Fruit fly (Drosophila melanogaster) whole organism, embryonic: ENCODE measurements around the gene CG43850.
A peak's percentile ranks its signal among the peaks of the same experiment; 100 is the strongest.

Experiments
- Blimp-1 ChIP-seq: fragments of 200-800 bp; sonication (Bioruptor generic); optimal IDR thresholded peaks from 3 replicates; lab custom pipeline; 2018; ENCODE audit warnings: missing biosample characterization, missing genetic modification characterization, mild to moderate bottlenecking, moderate library complexity, missing genetic modification reagents
- CG10147 ChIP-seq: fragments of 200-800 bp; sonication (Bioruptor generic); optimal IDR thresholded peaks from 2 replicates; lab custom pipeline; 2019; ENCODE audit warnings: missing biosample characterization, mild to moderate bottlenecking, missing genetic modification characterization, moderate library complexity
- CG13894 ChIP-seq: fragments of 200-800 bp; sonication (Bioruptor generic); optimal IDR thresholded peaks from 3 replicates; lab custom pipeline; 2018; ENCODE audit warnings: missing biosample characterization, mild to moderate bottlenecking, missing genetic modification characterization, moderate library complexity
- CG14667 ChIP-seq: fragments of 200-800 bp; sonication (Bioruptor generic); IDR thresholded peaks from 2 replicates; pipeline ENCODE4 v1.3.6; 2022; ENCODE audit warnings: missing biosample characterization, missing genetic modification characterization
- CG16863 ChIP-seq: fragments of 200-800 bp; sonication (Bioruptor generic); optimal IDR thresholded peaks from 3 replicates; lab custom pipeline; 2016; ENCODE audit warnings: missing biosample characterization, missing genetic modification characterization
- CG17829 ChIP-seq: fragments of 200-800 bp; optimal IDR thresholded peaks from 2 replicates; lab custom pipeline; 2019; ENCODE audit warnings: missing biosample characterization, mild to moderate bottlenecking, missing genetic modification characterization, moderate library complexity
- CG2129 ChIP-seq: fragments of 200-800 bp; sonication (Bioruptor generic); IDR thresholded peaks from 2 replicates; pipeline ENCODE4 v1.3.6; 2022; ENCODE audit warnings: missing biosample characterization, missing genetic modification characterization; ENCODE audit not compliant: partially characterized antibody
- CG2875 ChIP-seq: fragments of 200-800 bp; sonication (Bioruptor generic); optimal IDR thresholded peaks from 2 replicates; lab custom pipeline; 2017; ENCODE audit warnings: missing biosample characterization, mild to moderate bottlenecking, missing genetic modification characterization, missing genetic modification reagents
- CG3065 ChIP-seq: fragments of 200-800 bp; sonication (Bioruptor generic); optimal IDR thresholded peaks from 2 replicates; lab custom pipeline; 2016; ENCODE audit warnings: missing biosample characterization, missing genetic modification characterization
- CG31441 ChIP-seq: fragments of 200-800 bp; sonication (Bioruptor generic); IDR thresholded peaks from 2 replicates; pipeline ENCODE4 v1.3.6; 2022; ENCODE audit warnings: missing biosample characterization, missing genetic modification characterization
- CG32772 ChIP-seq: fragments of 200-800 bp; sonication (Bioruptor generic); IDR thresholded peaks from 2 replicates; pipeline ENCODE4 v1.3.6; 2022; ENCODE audit warnings: missing biosample characterization, missing genetic modification characterization
- CG5953 ChIP-seq: fragments of 200-800 bp; sonication (Bioruptor generic); IDR thresholded peaks from 2 replicates; pipeline ENCODE4 v1.3.6; 2022; ENCODE audit warnings: missing biosample characterization, missing genetic modification characterization
- CG8388 ChIP-seq: fragments of 200-800 bp; sonication (Bioruptor generic); optimal IDR thresholded peaks from 2 replicates; lab custom pipeline; 2019; ENCODE audit warnings: missing biosample characterization, mild to moderate bottlenecking, missing genetic modification characterization, moderate library complexity
- CG8478 ChIP-seq: fragments of >200 bp; optimal IDR thresholded peaks from 2 replicates; lab custom pipeline; 2018
- CG9817 ChIP-seq: fragments of 200-800 bp; sonication (Bioruptor generic); optimal IDR thresholded peaks from 2 replicates; lab custom pipeline; 2018; ENCODE audit warnings: missing biosample characterization, mild to moderate bottlenecking, missing genetic modification characterization, moderate library complexity
- Doc2 ChIP-seq: fragments of 200-800 bp; sonication (Bioruptor generic); IDR thresholded peaks from 2 replicates; pipeline ENCODE4 v1.3.6; 2022; ENCODE audit warnings: missing biosample characterization, missing genetic modification characterization
- Dp ChIP-seq: fragments of 200-800 bp; sonication (Bioruptor generic); optimal IDR thresholded peaks from 2 replicates; lab custom pipeline; 2018; ENCODE audit warnings: missing biosample characterization, mild to moderate bottlenecking, missing genetic modification characterization, moderate library complexity
- Dref ChIP-seq: fragments of 200-800 bp; sonication (Bioruptor generic); IDR thresholded peaks from 2 replicates; pipeline ENCODE4 v1.3.6; 2022; ENCODE audit warnings: missing biosample characterization, missing genetic modification characterization
- Hand ChIP-seq: fragments of 200-800 bp; sonication (Bioruptor generic); optimal IDR thresholded peaks from 2 replicates; lab custom pipeline; 2017; ENCODE audit warnings: mild to moderate bottlenecking, missing biosample characterization, missing genetic modification reagents, missing genetic modification characterization
- Hsf ChIP-seq: fragments of 200-800 bp; sonication (Bioruptor generic); optimal IDR thresholded peaks from 3 replicates; lab custom pipeline; 2016; ENCODE audit warnings: missing biosample characterization, missing genetic modification characterization
- Meics ChIP-seq: fragments of 200-800 bp; sonication (Bioruptor generic); optimal IDR thresholded peaks from 2 replicates; lab custom pipeline; 2017; ENCODE audit warnings: missing biosample characterization, mild to moderate bottlenecking, missing genetic modification characterization
- Mrtf ChIP-seq: fragments of 200-800 bp; sonication (Bioruptor generic); IDR thresholded peaks from 3 replicates; pipeline ENCODE4 v1.3.6; 2022; ENCODE audit warnings: missing biosample characterization, missing genetic modification characterization
- Nf-YB ChIP-seq: fragments of 200-800 bp; sonication (Bioruptor generic); optimal IDR thresholded peaks from 3 replicates; lab custom pipeline; 2019; ENCODE audit warnings: missing biosample characterization, mild to moderate bottlenecking, missing genetic modification characterization, moderate library complexity
- Sin3A ChIP-seq: fragments of >200 bp; optimal IDR thresholded peaks from 2 replicates; lab custom pipeline; 2018
- Taf1 ChIP-seq: fragments of 200-800 bp; sonication (Bioruptor generic); IDR thresholded peaks from 2 replicates; pipeline ENCODE4 v1.3.6; 2022; ENCODE audit warnings: missing biosample characterization, missing genetic modification characterization
- ab ChIP-seq: fragments of 200-800 bp; sonication (Bioruptor generic); optimal IDR thresholded peaks from 2 replicates; lab custom pipeline; 2016; ENCODE audit warnings: missing biosample characterization, missing genetic modification characterization
- crol ChIP-seq: fragments of 200-800 bp; sonication (Bioruptor generic); IDR thresholded peaks from 2 replicates; pipeline ENCODE4 v1.3.6; 2022; ENCODE audit warnings: missing biosample characterization, missing genetic modification characterization
- cwo ChIP-seq: fragments of 200-800 bp; sonication (Bioruptor generic); optimal IDR thresholded peaks from 3 replicates; lab custom pipeline; 2017; ENCODE audit warnings: missing biosample characterization, missing genetic modification characterization, mild to moderate bottlenecking, moderate library complexity, missing genetic modification reagents
- dan ChIP-seq: fragments of 200-800 bp; sonication (Bioruptor generic); IDR thresholded peaks from 2 replicates; pipeline ENCODE4 v1.3.6; 2022; ENCODE audit warnings: missing biosample characterization, missing genetic modification characterization
- dati ChIP-seq: fragments of 200-800 bp; sonication (Bioruptor generic); IDR thresholded peaks from 2 replicates; pipeline ENCODE4 v1.3.6; 2022; ENCODE audit warnings: missing biosample characterization, missing genetic modification characterization
- emc ChIP-seq: fragments of 200-800 bp; sonication (Bioruptor generic); optimal IDR thresholded peaks from 2 replicates; lab custom pipeline; 2016; ENCODE audit warnings: missing biosample characterization, missing genetic modification characterization
- exex ChIP-seq: fragments of 200-800 bp; sonication (Bioruptor generic); optimal IDR thresholded peaks from 4 replicates; lab custom pipeline; 2018; ENCODE audit warnings: missing biosample characterization, mild to moderate bottlenecking, missing genetic modification characterization, moderate library complexity
- gcm ChIP-seq: fragments of 200-800 bp; sonication (Bioruptor generic); optimal IDR thresholded peaks from 2 replicates; lab custom pipeline; 2019; ENCODE audit warnings: missing biosample characterization, mild to moderate bottlenecking, missing genetic modification characterization, moderate library complexity
- jumu ChIP-seq: fragments of 200-800 bp; sonication (Bioruptor generic); optimal IDR thresholded peaks from 3 replicates; lab custom pipeline; 2016; ENCODE audit warnings: missing biosample characterization, missing genetic modification characterization
- pzg ChIP-seq: fragments of 200-800 bp; sonication (Bioruptor generic); optimal IDR thresholded peaks from 3 replicates; lab custom pipeline; 2018; ENCODE audit warnings: missing biosample characterization, mild to moderate bottlenecking, missing genetic modification characterization, moderate library complexity
- ranshi ChIP-seq: fragments of 200-800 bp; sonication (Bioruptor generic); IDR thresholded peaks from 2 replicates; pipeline ENCODE4 v1.3.6; 2022; ENCODE audit warnings: missing biosample characterization, missing genetic modification characterization
- repo ChIP-seq: fragments of 200-800 bp; sonication (Bioruptor generic); optimal IDR thresholded peaks from 2 replicates; lab custom pipeline; 2016; ENCODE audit warnings: missing biosample characterization, missing genetic modification characterization
- rib ChIP-seq: fragments of 200-800 bp; sonication (Bioruptor generic); IDR thresholded peaks from 2 replicates; pipeline ENCODE4 v1.3.6; 2022; ENCODE audit warnings: missing biosample characterization, missing genetic modification characterization
- seq ChIP-seq: fragments of 200-800 bp; sonication (Bioruptor generic); IDR thresholded peaks from 2 replicates; pipeline ENCODE4 v1.3.6; 2022; ENCODE audit warnings: missing biosample characterization, missing genetic modification characterization
- slp2 ChIP-seq: fragments of 200-800 bp; sonication (Bioruptor generic); optimal IDR thresholded peaks from 2 replicates; lab custom pipeline; 2016; ENCODE audit warnings: missing biosample characterization, missing genetic modification characterization
- tio ChIP-seq: fragments of 200-800 bp; sonication (Bioruptor generic); optimal IDR thresholded peaks from 2 replicates; lab custom pipeline; 2017; ENCODE audit warnings: missing biosample characterization, missing genetic modification characterization, inconsistent platforms
- ttk ChIP-seq: fragments of 200-800 bp; sonication (Bioruptor generic); IDR thresholded peaks from 2 replicates; pipeline ENCODE4 v2.1.2; 2022; ENCODE audit warnings: missing biosample characterization, missing genetic modification characterization

The CG43850 gene

DNA sequence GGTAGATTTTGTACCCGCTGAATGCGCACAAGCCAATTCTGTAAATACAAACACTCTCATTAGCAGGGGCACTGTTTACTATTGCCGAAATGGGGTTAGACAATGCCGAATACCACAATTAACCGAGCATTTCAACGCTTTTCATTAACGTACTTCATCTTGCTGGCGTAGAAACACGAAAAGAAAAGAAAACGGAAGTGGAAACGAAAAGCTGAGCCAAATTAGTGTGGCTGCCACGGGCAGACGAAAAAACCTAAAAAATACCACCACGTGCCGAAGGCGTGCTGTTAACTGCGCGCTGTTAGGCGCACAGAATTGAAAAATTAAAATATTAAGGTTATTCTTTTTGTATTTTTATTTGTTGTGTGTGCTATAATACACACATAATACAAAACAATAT is 20.3 kb upstream of the CG43850 start, which contains the start of gene RpL24 (continued):
- peak; percentile 92 for TF ChIP-seq CG31441
- TF ChIP-seq CG17829 = peak; percentile 82
- no peak for TF ChIP-seq CG2129 (GFP tag; lab: Robert Waterston, UW)
- TF ChIP-seq ranshi (GFP tag; lab: Robert Waterston, UW) = peak; percentile 88
- peak; percentile 88 for TF ChIP-seq Hand
- peak; percentile 24; the same call in 1 of the 2 replicates for TF ChIP-seq CG14667
- peak; percentile 88 for TF ChIP-seq gcm (GFP tag; lab: Kevin White, UChicago)
- TF ChIP-seq dati (GFP tag; lab: Robert Waterston, UW) = peak; percentile 78; the same call in 1 of the 2 replicates
- peak; percentile 59; the same call in 2 of the 3 replicates for TF ChIP-seq Mrtf (GFP tag; lab: Robert Waterston, UW)
- TF ChIP-seq CG8478 (lab: Kevin White, UChicago) = no peak
- peak; percentile 53; the same call in 1 of the 2 replicates for TF ChIP-seq Taf1 (GFP tag; lab: Robert Waterston, UW)
- TF ChIP-seq dan (GFP tag; lab: Robert Waterston, UW) = no peak
- peak; percentile 81 for TF ChIP-seq ttk (GFP tag; lab: Robert Waterston, UW)
- peak; percentile 87 for TF ChIP-seq CG8388 (GFP tag; lab: Kevin White, UChicago)
- TF ChIP-seq Hsf (GFP tag; lab: Kevin White, UChicago) = peak; percentile 90
- peak; percentile 89 for TF ChIP-seq repo (GFP tag; lab: Kevin White, UChicago)
- peak; percentile 67 for TF ChIP-seq Blimp-1
- TF ChIP-seq CG2875 (GFP tag; lab: Kevin White, UChicago) = peak; percentile 92
- TF ChIP-seq rib (GFP tag; lab: Robert Waterston, UW) = peak; percentile 84
- TF ChIP-seq Meics (GFP tag; lab: Kevin White, UChicago) = peak; percentile 97
- TF ChIP-seq Dp = peak; percentile 54
- TF ChIP-seq crol (GFP tag; lab: Robert Waterston, UW) = peak; percentile 50
- TF ChIP-seq cwo (GFP tag; lab: Kevin White, UChicago) = peak; percentile 77
- TF ChIP-seq CG32772 (GFP tag; lab: Robert Waterston, UW) = peak; percentile 67
- peak; percentile 31; the same call in 1 of the 2 replicates for TF ChIP-seq Dref (GFP tag; lab: Robert Waterston, UW)
- TF ChIP-seq jumu (GFP tag; lab: Kevin White, UChicago) = peak; percentile 63
- TF ChIP-seq pzg (GFP tag; lab: Kevin White, UChicago) = peak; percentile 88
- no peak for TF ChIP-seq exex (tag; lab: Kevin White, UChicago)
- TF ChIP-seq tio (GFP tag; lab: Kevin White, UChicago) = no peak
- peak; percentile 78 for TF ChIP-seq CG3065 (GFP tag; lab: Kevin White, UChicago)
- TF ChIP-seq CG9817 (tag; lab: Kevin White, UChicago) = peak; percentile 84
- peak; percentile 77 for TF ChIP-seq Nf-YB
- peak; percentile 82 for TF ChIP-seq emc (GFP tag; lab: Kevin White, UChicago)
- TF ChIP-seq Sin3A = peak; percentile 1
- TF ChIP-seq seq (GFP tag; lab: Robert Waterston, UW) = peak; percentile 80
- peak; percentile 85 for TF ChIP-seq CG10147
- no peak for TF ChIP-seq Doc2 (GFP tag; lab: Robert Waterston, UW)
- TF ChIP-seq CG13894 (tag; lab: Kevin White, UChicago) = peak; percentile 85
- peak; percentile 40 for TF ChIP-seq ab (GFP tag; lab: Kevin White, UChicago)
- peak; percentile 80 for TF ChIP-seq slp2 (GFP tag; lab: Kevin White, UChicago)
- TF ChIP-seq, all 482 proteins: peak for 413

DNA sequence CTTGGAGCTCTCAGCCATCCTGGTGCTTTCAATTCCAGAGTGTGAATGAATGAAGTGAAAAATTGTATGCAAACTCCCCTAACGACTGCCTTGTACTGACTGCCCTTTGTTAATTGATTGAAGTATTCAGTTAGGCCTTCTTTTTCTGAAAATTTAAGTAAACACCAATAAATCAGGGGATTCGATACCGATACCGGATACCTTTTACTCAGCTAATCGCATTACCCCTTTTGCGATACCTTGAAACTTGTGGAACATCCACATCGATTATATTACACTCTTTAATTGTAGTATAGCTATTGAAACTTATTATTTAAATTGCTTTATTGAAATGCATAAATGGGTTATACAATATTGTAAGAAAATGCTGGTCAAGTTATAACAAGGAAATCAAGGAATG is 19.1 kb upstream of the CG43850 start, which contains the start of gene CG16957:
Gene CG16957 (minus strand): TSS at position 101 of the 400 bp plus-strand sequence.
- TF ChIP-seq CG5953 (GFP tag; lab: Robert Waterston, UW) (no peak), CG16863 (GFP tag; lab: Kevin White, UChicago) (no peak)
